Worm (Caenorhabditis elegans) whole organism, young adult: ENCODE measurements around the gene F41G3.5.

Source experiments
- B0336.3 ChIP-seq: fragments of 200-800 bp; sonication (Bioruptor generic); IDR thresholded peaks from 2 replicates; pipeline ENCODE4 v1.3.6; 2022; ENCODE audit warnings: missing genetic modification characterization, missing compliant biosample characterization
- C06A6.2 ChIP-seq: fragments of 200-800 bp; sonication (Bioruptor generic); conservative IDR thresholded peaks from 2 replicates; pipeline ENCODE4 v1.3.6; 2022; ENCODE audit warnings: missing genetic modification characterization, missing compliant biosample characterization
- F10E7.11 ChIP-seq: sonication (generic microtip); optimal IDR thresholded peaks from 2 replicates; lab custom pipeline; 2017; ENCODE audit warnings: mild to moderate bottlenecking, missing genetic modification characterization, moderate library complexity, missing compliant biosample characterization
- F22D6.2 ChIP-seq: sonication (generic microtip); optimal IDR thresholded peaks from 2 replicates; lab custom pipeline; 2016; ENCODE audit warnings: mild to moderate bottlenecking, missing genetic modification characterization, missing compliant biosample characterization
- F37B4.10 ChIP-seq: fragments of 200-800 bp; sonication (Bioruptor generic); IDR thresholded peaks from 2 replicates; pipeline ENCODE4 v1.3.6; 2022; ENCODE audit warnings: missing genetic modification characterization, missing compliant biosample characterization
- F39B2.1 ChIP-seq: fragments of 200-800 bp; sonication (Bioruptor generic); IDR thresholded peaks from 2 replicates; pipeline ENCODE4 v1.3.6; 2022; ENCODE audit warnings: missing genetic modification reagents, missing genetic modification characterization, missing compliant biosample characterization
- F57A8.1 ChIP-seq: fragments of 200-800 bp; sonication (Bioruptor generic); optimal IDR thresholded peaks from 2 replicates; lab custom pipeline; 2018; ENCODE audit warnings: mild to moderate bottlenecking, missing genetic modification characterization, moderate library complexity, missing compliant biosample characterization
- K11D2.4 ChIP-seq: fragments of 200-800 bp; sonication (Bioruptor generic); IDR thresholded peaks from 2 replicates; pipeline ENCODE4 v1.3.6; 2022; ENCODE audit warnings: missing genetic modification reagents, missing genetic modification characterization, missing compliant biosample characterization
- T07F8.4 ChIP-seq: sonication (generic microtip); optimal IDR thresholded peaks from 2 replicates; lab custom pipeline; 2016; ENCODE audit warnings: mild to moderate bottlenecking, missing genetic modification characterization, moderate library complexity, missing compliant biosample characterization
- Y56A3A.18 ChIP-seq: fragments of 200-800 bp; sonication (Bioruptor generic); IDR thresholded peaks from 2 replicates; pipeline ENCODE4 v1.3.6; 2022; ENCODE audit warnings: missing genetic modification reagents, missing genetic modification characterization, missing compliant biosample characterization
- Y67H2A.10 ChIP-seq: fragments of 200-800 bp; sonication (Bioruptor generic); conservative IDR thresholded peaks from 2 replicates; pipeline ENCODE4 v1.3.6; 2022; ENCODE audit warnings: missing genetic modification reagents, missing genetic modification characterization, missing compliant biosample characterization
- ama-1 ChIP-seq, 3 experiments: fragments of 150-350 bp in 1 of 3; sonication (generic microtip) in 2 of 3; optimal IDR thresholded peaks; 2 replicates each; lab custom pipeline; 2014 to 2018; ENCODE audit warnings: missing biosample characterization in 2 of 3, missing genetic modification characterization in 2 of 3, missing genetic modification reagents in 2 of 3
- aptf-3 ChIP-seq: fragments of 200-800 bp; sonication (Bioruptor generic); IDR thresholded peaks from 2 replicates; pipeline ENCODE4 v1.3.6; 2022; ENCODE audit warnings: missing genetic modification characterization, missing compliant biosample characterization
- atf-7 ChIP-seq: sonication (generic microtip); optimal IDR thresholded peaks from 2 replicates; lab custom pipeline; 2017; ENCODE audit warnings: mild to moderate bottlenecking, missing genetic modification characterization, missing compliant biosample characterization
- attf-3 ChIP-seq: fragments of 200-800 bp; sonication (Bioruptor generic); conservative IDR thresholded peaks from 2 replicates; pipeline ENCODE4 v1.3.6; 2022; ENCODE audit warnings: missing genetic modification reagents, missing genetic modification characterization, missing compliant biosample characterization
- bed-1 ChIP-seq: fragments of 200-800 bp; sonication (Bioruptor generic); IDR thresholded peaks from 2 replicates; pipeline ENCODE4 v1.3.6; 2022; ENCODE audit warnings: missing genetic modification reagents, missing genetic modification characterization, missing compliant biosample characterization
- ceh-100 ChIP-seq: fragments of 200-800 bp; sonication (Bioruptor generic); IDR thresholded peaks from 2 replicates; pipeline ENCODE4 v1.3.6; 2022; ENCODE audit warnings: missing genetic modification reagents, missing genetic modification characterization, missing compliant biosample characterization
- ceh-27 ChIP-seq: fragments of 200-800 bp; sonication (Bioruptor generic); optimal IDR thresholded peaks from 2 replicates; lab custom pipeline; 2018; ENCODE audit warnings: mild to moderate bottlenecking, missing genetic modification characterization, moderate library complexity, missing compliant biosample characterization
- ceh-40 ChIP-seq: fragments of 200-800 bp; sonication (Bioruptor generic); IDR thresholded peaks from 2 replicates; pipeline ENCODE4 v1.3.6; 2022; ENCODE audit warnings: missing genetic modification characterization, missing compliant biosample characterization
- dox-1 ChIP-seq: fragments of 200-800 bp; sonication (Bioruptor generic); IDR thresholded peaks from 2 replicates; pipeline ENCODE4 v1.3.6; 2022; ENCODE audit warnings: missing genetic modification reagents, missing genetic modification characterization, missing compliant biosample characterization
- dpl-1 ChIP-seq: fragments of 150-350 bp; optimal IDR thresholded peaks from 2 replicates; lab custom pipeline; 2014; ENCODE audit warnings: missing biosample characterization, missing genetic modification reagents, missing genetic modification characterization
- efl-1 ChIP-seq: fragments of 150-350 bp; optimal IDR thresholded peaks from 2 replicates; lab custom pipeline; 2014; ENCODE audit warnings: missing biosample characterization, missing genetic modification reagents, missing genetic modification characterization
- ekl-4 ChIP-seq: fragments of 200-800 bp; sonication (Bioruptor generic); IDR thresholded peaks from 2 replicates; pipeline ENCODE4 v1.3.6; 2022; ENCODE audit warnings: missing genetic modification reagents, missing genetic modification characterization, missing compliant biosample characterization
- gei-17 ChIP-seq: fragments of 200-800 bp; sonication (Bioruptor generic); optimal IDR thresholded peaks from 2 replicates; lab custom pipeline; 2018; ENCODE audit warnings: mild to moderate bottlenecking, missing genetic modification characterization, missing compliant biosample characterization
- hlh-12 ChIP-seq: sonication (generic microtip); optimal IDR thresholded peaks from 2 replicates; lab custom pipeline; 2016; ENCODE audit warnings: missing genetic modification characterization, missing compliant biosample characterization
- hlh-26 ChIP-seq: fragments of 200-800 bp; sonication (Bioruptor generic); conservative IDR thresholded peaks from 2 replicates; pipeline ENCODE4 v1.3.6; 2022; ENCODE audit warnings: missing genetic modification reagents, missing genetic modification characterization, missing compliant biosample characterization
- hsf-1 ChIP-seq: fragments of 200-800 bp; sonication (Bioruptor generic); IDR thresholded peaks from 2 replicates; pipeline ENCODE4 v1.3.6; 2022; ENCODE audit warnings: missing genetic modification reagents, missing genetic modification characterization, missing compliant biosample characterization
- let-607 ChIP-seq, 2 experiments: fragments of 200-800 bp in 1 of 2; sonication (Bioruptor generic) in 1 of 2; sonication (generic microtip) in 1 of 2; optimal IDR thresholded peaks; 2 replicates each; lab custom pipeline; 2016 to 2018; ENCODE audit warnings: mild to moderate bottlenecking in 2 of 2, missing compliant biosample characterization in 2 of 2, missing genetic modification characterization in 2 of 2, moderate library complexity in 2 of 2, missing genotype in 1 of 2
- lin-40 ChIP-seq: sonication (generic microtip); optimal IDR thresholded peaks from 2 replicates; lab custom pipeline; 2016; ENCODE audit warnings: missing genetic modification characterization, mild to moderate bottlenecking, missing compliant biosample characterization, missing genotype, missing genetic modification reagents
- lir-1 ChIP-seq: fragments of 200-800 bp; sonication (Bioruptor generic); conservative IDR thresholded peaks from 2 replicates; pipeline ENCODE4 v1.3.6; 2022; ENCODE audit warnings: missing genetic modification reagents, missing genetic modification characterization, missing compliant biosample characterization
- lsy-27 ChIP-seq: sonication (generic microtip); optimal IDR thresholded peaks from 2 replicates; lab custom pipeline; 2017; ENCODE audit warnings: missing genetic modification characterization, mild to moderate bottlenecking, missing compliant biosample characterization, antibody characterized with exemption, missing genotype, borderline replicate concordance; ENCODE audit not compliant: insufficient read depth
- madf-3 ChIP-seq: fragments of 200-800 bp; sonication (Bioruptor generic); IDR thresholded peaks from 2 replicates; pipeline ENCODE4 v1.3.6; 2022; ENCODE audit warnings: missing genetic modification reagents, missing genetic modification characterization, missing compliant biosample characterization
- nhr-27 ChIP-seq: fragments of 200-800 bp; sonication (Bioruptor generic); optimal IDR thresholded peaks from 2 replicates; lab custom pipeline; 2018; ENCODE audit warnings: mild to moderate bottlenecking, missing genetic modification characterization, moderate library complexity, missing compliant biosample characterization
- nhr-80 ChIP-seq: sonication (generic microtip); optimal IDR thresholded peaks from 2 replicates; lab custom pipeline; 2016; ENCODE audit warnings: missing genetic modification characterization, missing compliant biosample characterization
- pha-4 ChIP-seq: fragments of 150-350 bp; sonication (generic microtip); optimal IDR thresholded peaks from 2 replicates; lab custom pipeline; 2014; ENCODE audit warnings: missing biosample characterization, missing genetic modification reagents, missing genetic modification characterization
- rec-8 ChIP-seq, 2 experiments: sonication (generic microtip); optimal IDR thresholded peaks; 2 replicates each; lab custom pipeline; 2016; ENCODE audit warnings: mild to moderate bottlenecking in 2 of 2, missing genetic modification characterization in 2 of 2, missing genetic modification reagents in 2 of 2, missing genotype in 2 of 2, missing biosample characterization in 1 of 2, missing compliant biosample characterization in 1 of 2, moderate library complexity in 1 of 2
- sea-2 ChIP-seq: fragments of 200-800 bp; sonication (Bioruptor generic); IDR thresholded peaks from 2 replicates; pipeline ENCODE4 v1.3.6; 2022; ENCODE audit warnings: missing genetic modification characterization, missing compliant biosample characterization
- snpc-1.1 ChIP-seq: sonication (generic microtip); optimal IDR thresholded peaks from 2 replicates; lab custom pipeline; 2017; ENCODE audit warnings: missing genetic modification characterization, mild to moderate bottlenecking, missing compliant biosample characterization, antibody characterized with exemption, moderate library complexity, missing genotype, missing genetic modification reagents; ENCODE audit not compliant: insufficient read depth
- snpc-3.4 ChIP-seq: sonication (generic microtip); optimal IDR thresholded peaks from 2 replicates; lab custom pipeline; 2017; ENCODE audit warnings: missing genetic modification characterization, mild to moderate bottlenecking, missing compliant biosample characterization, antibody characterized with exemption, moderate library complexity, missing genotype, missing genetic modification reagents
- snpc-4 ChIP-seq, 5 experiments: fragments of 150-350 bp in 1 of 5; sonication (generic microtip) in 4 of 5; optimal IDR thresholded peaks; 2 replicates each; lab custom pipeline; 2014 to 2018; ENCODE audit warnings: missing genetic modification characterization in 5 of 5, missing biosample characterization in 3 of 5, antibody characterized with exemption in 2 of 5, mild to moderate bottlenecking in 2 of 5, missing compliant biosample characterization in 2 of 5, missing genotype in 2 of 5, moderate library complexity in 2 of 5, missing genetic modification reagents in 1 of 5
- tlf-1 ChIP-seq: fragments of 200-800 bp; sonication (Bioruptor generic); optimal IDR thresholded peaks from 2 replicates; lab custom pipeline; 2018; ENCODE audit warnings: mild to moderate bottlenecking, missing genetic modification characterization, missing compliant biosample characterization
- unc-130 ChIP-seq: sonication (generic microtip); optimal IDR thresholded peaks from 2 replicates; lab custom pipeline; 2016; ENCODE audit warnings: missing genetic modification reagents, missing genetic modification characterization, missing compliant biosample characterization
- zim-3 ChIP-seq: sonication (generic microtip); optimal IDR thresholded peaks from 2 replicates; lab custom pipeline; 2017; ENCODE audit warnings: mild to moderate bottlenecking, missing genetic modification characterization, moderate library complexity, missing compliant biosample characterization
- ztf-25 ChIP-seq: fragments of 200-800 bp; sonication (Bioruptor generic); IDR thresholded peaks from 2 replicates; pipeline ENCODE4 v1.3.6; 2022; ENCODE audit warnings: missing genetic modification reagents, missing genetic modification characterization, missing compliant biosample characterization
- ztf-26 ChIP-seq: sonication (generic microtip); optimal IDR thresholded peaks from 2 replicates; lab custom pipeline; 2017; ENCODE audit warnings: missing genetic modification characterization, missing compliant biosample characterization
- ztf-28 ChIP-seq: fragments of 200-800 bp; sonication (Bioruptor generic); IDR thresholded peaks from 2 replicates; pipeline ENCODE4 v1.3.6; 2022; ENCODE audit warnings: missing genetic modification reagents, missing genetic modification characterization, missing compliant biosample characterization

F41G3.5 gene

DNA sequence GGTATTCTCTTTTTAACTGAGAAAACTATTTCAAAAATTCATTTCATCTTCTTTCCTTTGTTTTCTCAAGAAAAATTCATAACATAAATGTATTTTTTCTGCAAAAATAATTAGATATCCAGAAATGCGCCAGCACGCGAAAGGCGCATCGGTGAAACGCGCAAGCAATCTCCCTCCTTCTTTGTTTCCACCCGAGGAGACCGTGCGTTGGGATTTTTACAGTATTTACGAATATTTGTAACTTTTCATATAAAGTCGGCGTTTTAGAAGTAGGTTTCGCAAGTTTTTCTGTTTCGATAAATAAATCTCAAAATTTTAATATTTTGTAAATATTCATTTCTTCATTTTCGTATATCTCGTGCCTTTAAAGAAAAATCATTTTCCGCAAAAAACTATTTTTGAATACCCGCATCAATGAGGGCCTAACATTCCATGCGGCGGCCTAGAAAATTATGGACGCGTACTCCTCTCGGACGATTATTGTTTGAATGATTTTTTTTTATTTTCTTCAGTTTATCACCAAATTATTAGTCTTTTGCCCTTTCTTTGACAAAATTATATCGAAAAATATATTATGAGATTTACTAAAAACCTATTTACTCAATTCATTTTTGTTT is 30.0 kb downstream of the F41G3.5 start, which contains the start of gene ssup-72 (continued):
- no peak for TF ChIP-seq T07F8.4
- no peak for TF ChIP-seq ztf-28 (GFP tag; lab: Robert Waterston, UW)
- peak; percentile 66 for TF ChIP-seq unc-130 (GFP tag; lab: Kevin White, UChicago)
- no peak for TF ChIP-seq hsf-1 (GFP tag; lab: Robert Waterston, UW)
- TF ChIP-seq F37B4.10 (GFP tag; lab: Robert Waterston, UW) = no peak
- TF ChIP-seq nhr-27 (tag; lab: Kevin White, UChicago) = no peak
- TF ChIP-seq zim-3 (tag; lab: Kevin White, UChicago) = no peak
- no peak for TF ChIP-seq snpc-3.4 (tag; lab: Kevin White, UChicago)
- no peak for TF ChIP-seq sea-2 (GFP tag; lab: Robert Waterston, UW)
- no peak for TF ChIP-seq aptf-3
- no peak for TF ChIP-seq F57A8.1 (GFP tag; lab: Kevin White, UChicago)
- TF ChIP-seq ekl-4 (GFP tag; lab: Robert Waterston, UW) = no peak
- TF ChIP-seq nhr-80 (tag; lab: Kevin White, UChicago) = no peak
- TF ChIP-seq ceh-27 (GFP tag; lab: Kevin White, UChicago) = peak; percentile 55
- TF ChIP-seq hlh-26 (GFP tag; lab: Robert Waterston, UW) = no peak
- TF ChIP-seq let-607 (tag; optimal IDR thresholded peaks at IDR 0.05; lab: Kevin White, UChicago) = peak in 1 of 2 experiments; percentile 58
- peak; percentile 59 for TF ChIP-seq lin-40 (tag; lab: Kevin White, UChicago)
- no peak for TF ChIP-seq hlh-12 (tag; lab: Kevin White, UChicago)
- peak; percentile 8 for TF ChIP-seq tlf-1 (GFP tag; lab: Kevin White, UChicago)
- no peak for TF ChIP-seq F39B2.1 (GFP tag; lab: Robert Waterston, UW)
- TF ChIP-seq dox-1 = peak; percentile 81
- 0 out of 2 replicates have a peak, but pooled peaks have one; percentile 32 for TF ChIP-seq K11D2.4 (GFP tag; lab: Robert Waterston, UW)
- TF ChIP-seq attf-3 = no peak
- no peak for TF ChIP-seq F22D6.2 (tag; lab: Kevin White, UChicago)
- TF ChIP-seq C06A6.2 = no peak
- no peak for TF ChIP-seq ceh-40 (GFP tag; lab: Robert Waterston, UW)
- 0 out of 2 replicates have a peak, but pooled peaks have one; percentile 31 for TF ChIP-seq madf-3 (GFP tag; lab: Robert Waterston, UW)
- TF ChIP-seq snpc-1.1 (tag; lab: Kevin White, UChicago) = no peak
- no peak for TF ChIP-seq ama-1 (optimal IDR thresholded peaks at IDR 0.05; lab: Kevin White, UChicago)
- TF ChIP-seq ama-1 (GFP tag; optimal IDR thresholded peaks at IDR 0.05; lab: Kevin White, UChicago) = no peak
- no peak for TF ChIP-seq pha-4 (tag; lab: Kevin White, UChicago)
- TF ChIP-seq rec-8 (tag; optimal IDR thresholded peaks at IDR 0.05; lab: Kevin White, UChicago) = no peak
- no peak for TF ChIP-seq bed-1
- TF ChIP-seq ztf-25 (GFP tag; lab: Robert Waterston, UW) = 0 out of 2 replicates have a peak, but pooled peaks have one; percentile 6
- no peak for TF ChIP-seq ztf-26
- TF ChIP-seq dpl-1 (GFP tag; lab: Kevin White, UChicago) = peak; percentile 35
- TF ChIP-seq gei-17 = no peak
- 0 out of 2 replicates have a peak, but pooled peaks have one; percentile 16 for TF ChIP-seq ceh-100
- TF ChIP-seq snpc-4 (GFP tag; optimal IDR thresholded peaks at IDR 0.05; lab: Kevin White, UChicago) = no peak
- peak in 2 of 4 experiments; percentile 8 to 33 for TF ChIP-seq snpc-4 (tag; optimal IDR thresholded peaks at IDR 0.05; lab: Kevin White, UChicago)
- TF ChIP-seq lir-1 (GFP tag; lab: Robert Waterston, UW) = no peak
- TF ChIP-seq B0336.3 (GFP tag; lab: Robert Waterston, UW) = no peak
- peak; percentile 48 for TF ChIP-seq efl-1
- no peak for TF ChIP-seq atf-7 (tag; lab: Kevin White, UChicago)
- no peak for TF ChIP-seq F10E7.11
- no peak for TF ChIP-seq Y56A3A.18 (GFP tag; lab: Robert Waterston, UW)
- no peak for TF ChIP-seq Y67H2A.10 (GFP tag; lab: Robert Waterston, UW)
- no peak for TF ChIP-seq lsy-27 (tag; lab: Kevin White, UChicago)
